Worm (Caenorhabditis elegans): Measurements from ENCODE around the gene F44E5.4.

Gene F44E5.4

DNA sequence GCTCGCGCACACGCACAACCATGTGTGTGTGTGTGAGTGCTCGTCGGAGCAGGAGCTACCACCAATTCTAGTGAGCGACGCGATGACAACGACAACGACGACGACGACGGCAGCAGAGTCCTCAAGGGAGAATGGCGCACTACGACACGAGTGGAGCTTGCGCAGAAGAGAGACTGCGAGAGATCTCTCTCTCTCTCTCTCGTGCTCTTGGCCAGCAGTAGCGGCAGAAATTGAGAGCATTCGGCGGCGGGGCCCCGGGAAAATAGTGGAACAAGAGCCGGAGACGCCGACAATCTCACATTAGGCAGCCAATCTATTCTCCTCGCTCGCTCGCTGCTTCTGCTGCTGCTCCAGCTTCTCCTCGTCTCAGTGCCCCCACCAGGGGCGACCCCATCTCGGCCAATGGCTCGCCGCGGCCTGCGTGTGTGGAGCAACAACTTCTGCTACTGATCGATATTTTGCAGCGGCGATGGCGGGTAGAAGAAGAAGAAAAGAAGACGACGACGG lies 12.3 kb downstream of the F44E5.4 start:
- peak; percentile 52 for TF ChIP-seq aly-1 (tag; optimal IDR thresholded peaks at IDR 0.05)
- 0 out of 2 replicates have a peak, but pooled peaks have one; percentile 16 for TF ChIP-seq flt-1 (GFP tag; IDR thresholded peaks at IDR 0.05)
- no peak for TF ChIP-seq tbx-11 (GFP tag; IDR thresholded peaks at IDR 0.05)
- TF ChIP-seq ceh-36 (tag; optimal IDR thresholded peaks at IDR 0.05) = no peak
- peak; percentile 32; the same call in 1 of the 2 replicates for TF ChIP-seq scrt-1 (GFP tag; IDR thresholded peaks at IDR 0.05)
- peak; percentile 19 for TF ChIP-seq B0310.2 (tag; optimal IDR thresholded peaks at IDR 0.05)
- peak; percentile 72 for TF ChIP-seq F13C5.2 (tag; optimal IDR thresholded peaks at IDR 0.05)
- TF ChIP-seq hmg-4 (GFP tag; optimal IDR thresholded peaks at IDR 0.05) = peak; percentile 75
- TF ChIP-seq pes-1 (GFP tag; IDR thresholded peaks at IDR 0.05) = peak; percentile 33; the same call in 1 of the 2 replicates
- no peak for TF ChIP-seq ama-1 (optimal IDR thresholded peaks at IDR 0.05)
- no peak for TF ChIP-seq hnd-1 (tag; optimal IDR thresholded peaks at IDR 0.05)

DNA sequence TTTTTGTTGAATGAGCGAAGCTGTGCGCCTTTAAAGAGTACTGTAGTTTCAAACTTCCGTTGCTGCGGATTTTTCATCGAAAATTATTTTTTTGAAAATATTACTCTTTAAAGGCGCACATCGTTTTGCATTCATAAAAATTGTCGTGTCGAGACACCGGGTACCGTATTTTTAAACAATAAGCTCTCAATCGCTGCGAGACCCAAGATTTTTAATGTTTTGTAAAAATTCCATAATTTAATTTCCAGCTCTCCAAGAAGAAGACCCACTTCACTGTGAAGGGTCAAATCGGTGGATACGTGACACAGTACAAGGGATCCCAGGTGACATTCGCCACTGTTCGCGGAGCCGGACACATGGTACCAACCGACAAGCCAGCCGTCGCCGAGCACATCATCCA lies 16.8 kb downstream of the F44E5.4 start:
- TF ChIP-seq hnd-1 (tag; optimal IDR thresholded peaks at IDR 0.05) = no peak
- no peak for TF ChIP-seq ets-7 (tag; optimal IDR thresholded peaks at IDR 0.05)
- no peak for TF ChIP-seq scrt-1 (GFP tag; IDR thresholded peaks at IDR 0.05)
- TF ChIP-seq pes-1 (GFP tag; IDR thresholded peaks at IDR 0.05) = no peak
- TF ChIP-seq F13C5.2 (tag; optimal IDR thresholded peaks at IDR 0.05) = no peak
- TF ChIP-seq hmbx-1 (tag; optimal IDR thresholded peaks at IDR 0.05) = no peak
- TF ChIP-seq B0310.2 (tag; optimal IDR thresholded peaks at IDR 0.05) = no peak
- no peak for TF ChIP-seq flt-1 (GFP tag; IDR thresholded peaks at IDR 0.05)
- no peak for TF ChIP-seq ceh-13 (GFP tag; optimal IDR thresholded peaks at IDR 0.05)
- TF ChIP-seq sea-1 (GFP tag; conservative IDR thresholded peaks at IDR 0.05) = no peak
- no peak for TF ChIP-seq hmg-4 (GFP tag; optimal IDR thresholded peaks at IDR 0.05)

DNA sequence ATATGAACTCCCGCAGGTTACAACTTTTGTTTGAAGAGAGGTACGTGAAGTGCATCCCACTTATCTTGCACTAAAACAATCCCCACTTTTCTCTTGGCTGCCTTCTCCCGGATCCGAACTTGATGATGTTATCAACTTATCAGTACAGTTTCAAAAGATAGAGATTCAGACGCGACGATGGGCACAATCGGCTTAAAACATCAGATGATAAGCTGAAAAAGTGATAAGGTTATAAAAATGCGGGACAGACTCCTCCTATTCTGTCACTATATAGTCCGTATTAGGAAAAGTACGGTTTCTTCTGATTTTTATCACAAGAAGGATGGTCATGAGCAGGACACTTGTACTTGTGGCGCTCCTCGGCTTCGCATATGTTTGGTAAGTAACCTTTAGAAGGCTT lies 19.9 kb downstream of the F44E5.4 start, which contains the start of gene ctsa-1.2:
Gene ctsa-1.2 (plus strand): TSS at position 160 of the 400 bp plus-strand sequence.
- TF ChIP-seq flt-1 (GFP tag; IDR thresholded peaks at IDR 0.05) (no peak), hnd-1 (tag; optimal IDR thresholded peaks at IDR 0.05) (no peak), scrt-1 (GFP tag; IDR thresholded peaks at IDR 0.05) (no peak), hmbx-1 (tag; optimal IDR thresholded peaks at IDR 0.05) (no peak), tbx-37 (GFP tag; conservative IDR thresholded peaks at IDR 0.05) (no peak), aly-1 (tag; optimal IDR thresholded peaks at IDR 0.05) (no peak), tra-4 (tag; optimal IDR thresholded peaks at IDR 0.05) (no peak), B0310.2 (tag; optimal IDR thresholded peaks at IDR 0.05) (no peak), ets-7 (tag; optimal IDR thresholded peaks at IDR 0.05) (no peak), sea-1 (GFP tag; conservative IDR thresholded peaks at IDR 0.05) (no peak), ama-1 (optimal IDR thresholded peaks at IDR 0.05) (no peak), F13C5.2 (tag; optimal IDR thresholded peaks at IDR 0.05) (no peak)

DNA sequence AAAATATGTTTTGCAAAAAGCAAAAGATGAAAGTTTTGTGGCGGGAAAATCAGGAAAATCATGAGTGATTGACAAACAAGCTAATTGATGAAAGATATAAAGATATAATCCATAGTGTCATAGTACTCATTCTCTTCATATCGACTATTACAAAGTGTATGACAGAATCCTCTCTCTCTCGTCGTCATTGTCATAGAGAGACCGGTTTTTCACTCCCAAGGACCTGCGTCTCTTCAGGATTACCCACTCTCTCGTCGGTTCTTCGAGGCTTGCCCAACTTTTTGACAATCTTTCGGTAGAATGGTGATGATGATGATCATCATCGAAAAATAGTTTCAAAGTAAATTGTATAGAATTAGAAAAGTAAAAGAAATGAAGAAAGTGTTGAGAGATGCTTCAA lies 21.8 kb downstream of the F44E5.4 start:
- TF ChIP-seq B0310.2 (tag; optimal IDR thresholded peaks at IDR 0.05) (no peak), F13C5.2 (tag; optimal IDR thresholded peaks at IDR 0.05) (no peak), flt-1 (GFP tag; IDR thresholded peaks at IDR 0.05) (no peak), ets-7 (tag; optimal IDR thresholded peaks at IDR 0.05) (no peak), hmbx-1 (tag; optimal IDR thresholded peaks at IDR 0.05) (no peak), ceh-13 (GFP tag; optimal IDR thresholded peaks at IDR 0.05) (no peak), hnd-1 (tag; optimal IDR thresholded peaks at IDR 0.05) (no peak), pes-1 (GFP tag; IDR thresholded peaks at IDR 0.05) (no peak), sea-1 (GFP tag; conservative IDR thresholded peaks at IDR 0.05) (no peak), hmg-4 (GFP tag; optimal IDR thresholded peaks at IDR 0.05) (no peak), tra-4 (tag; optimal IDR thresholded peaks at IDR 0.05) (no peak)

DNA sequence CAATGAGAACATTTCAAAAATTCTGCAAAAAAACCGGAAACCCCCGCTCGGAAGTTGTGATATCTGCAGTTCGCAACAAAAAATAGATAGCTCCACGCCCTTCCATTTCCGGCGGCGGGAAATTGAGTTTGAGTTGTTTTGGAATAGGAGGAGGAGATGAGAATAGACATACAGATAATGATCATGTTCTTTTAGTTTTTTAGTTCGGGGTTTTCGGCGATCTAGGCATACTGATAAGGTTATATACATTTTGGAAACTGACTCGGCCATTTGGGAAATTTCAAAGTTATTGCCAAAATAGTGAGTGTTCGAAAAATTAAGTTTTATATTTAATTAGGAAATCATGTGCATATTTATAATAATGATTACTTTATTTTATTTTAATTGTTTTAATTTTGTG lies 25.3 kb downstream of the F44E5.4 start:
- TF ChIP-seq ets-7 (tag; optimal IDR thresholded peaks at IDR 0.05) = no peak
- TF ChIP-seq ceh-36 (tag; optimal IDR thresholded peaks at IDR 0.05) = no peak
- TF ChIP-seq ama-1 (optimal IDR thresholded peaks at IDR 0.05) = no peak
- TF ChIP-seq tra-4 (tag; optimal IDR thresholded peaks at IDR 0.05) = no peak
- TF ChIP-seq tbx-37 (GFP tag; conservative IDR thresholded peaks at IDR 0.05) = no peak
- no peak for TF ChIP-seq hnd-1 (tag; optimal IDR thresholded peaks at IDR 0.05)
- no peak for TF ChIP-seq aly-1 (tag; optimal IDR thresholded peaks at IDR 0.05)
- TF ChIP-seq hmg-4 (GFP tag; optimal IDR thresholded peaks at IDR 0.05) = no peak
- TF ChIP-seq tbx-11 (GFP tag; IDR thresholded peaks at IDR 0.05) = no peak
- no peak for TF ChIP-seq flt-1 (GFP tag; IDR thresholded peaks at IDR 0.05)
- no peak for TF ChIP-seq pes-1 (GFP tag; IDR thresholded peaks at IDR 0.05)
- no peak for TF ChIP-seq F13C5.2 (tag; optimal IDR thresholded peaks at IDR 0.05)
- TF ChIP-seq sea-1 (GFP tag; conservative IDR thresholded peaks at IDR 0.05) = no peak
- TF ChIP-seq B0310.2 (tag; optimal IDR thresholded peaks at IDR 0.05) = no peak
- no peak for TF ChIP-seq scrt-1 (GFP tag; IDR thresholded peaks at IDR 0.05)
- no peak for TF ChIP-seq hmbx-1 (tag; optimal IDR thresholded peaks at IDR 0.05)
- no peak for TF ChIP-seq ceh-13 (GFP tag; optimal IDR thresholded peaks at IDR 0.05)

DNA sequence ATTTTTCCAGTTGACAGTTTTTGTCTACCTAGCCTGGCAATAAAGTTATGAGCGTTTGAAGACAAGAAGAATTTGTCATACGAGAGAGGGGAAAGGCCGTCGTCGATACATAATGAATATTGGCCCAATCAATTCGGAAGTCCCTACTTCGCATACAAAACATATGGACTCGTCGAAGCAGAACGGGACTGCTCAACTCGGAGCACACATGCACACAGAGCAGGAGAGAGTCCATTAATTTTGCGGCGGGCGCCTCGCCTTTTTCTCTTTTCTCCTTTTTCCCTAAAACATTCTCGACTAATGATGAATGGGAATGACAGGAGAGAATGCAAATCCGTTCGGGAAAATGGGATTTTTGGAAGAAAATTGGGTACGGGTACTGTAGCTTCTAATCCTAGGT lies 26.6 kb downstream of the F44E5.4 start, which contains the start of gene F13D12.8:
Gene F13D12.8 (minus strand): TSS at position 82 of the 400 bp plus-strand sequence.
- TF ChIP-seq pes-1 (GFP tag; IDR thresholded peaks at IDR 0.05) = no peak
- TF ChIP-seq sea-1 (GFP tag; conservative IDR thresholded peaks at IDR 0.05) = no peak
- no peak for TF ChIP-seq ama-1 (optimal IDR thresholded peaks at IDR 0.05)
- no peak for TF ChIP-seq tra-4 (tag; optimal IDR thresholded peaks at IDR 0.05)

DNA sequence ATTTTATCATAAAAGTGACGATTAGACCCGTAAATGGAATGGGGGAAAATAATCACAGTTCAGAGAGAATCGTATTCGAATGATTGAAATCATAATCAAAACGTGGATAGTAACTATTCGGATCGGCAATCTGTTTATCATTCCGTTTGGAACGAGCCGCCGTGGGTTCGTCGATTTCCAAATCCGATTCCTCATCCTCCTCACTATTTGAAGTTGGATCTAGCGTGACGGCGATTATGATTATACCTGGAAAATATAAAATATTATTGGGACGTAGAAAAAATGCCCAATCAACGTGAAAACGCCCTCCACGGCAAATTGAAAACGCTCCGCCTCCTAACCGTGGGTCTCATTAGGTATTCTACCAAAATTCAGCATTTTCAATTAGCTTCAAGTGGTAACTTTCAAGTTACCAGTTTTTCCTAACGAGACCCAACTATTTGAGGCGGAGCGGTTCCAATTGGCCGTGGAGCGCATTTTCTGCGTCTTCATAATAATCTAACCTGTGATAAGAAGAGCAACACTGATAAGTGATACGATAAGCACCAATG lies 27.9 kb downstream of the F44E5.4 start:
- TF ChIP-seq hnd-1 (tag; optimal IDR thresholded peaks at IDR 0.05) (no peak), hmbx-1 (tag; optimal IDR thresholded peaks at IDR 0.05) (no peak), ceh-13 (GFP tag; optimal IDR thresholded peaks at IDR 0.05) (no peak), tbx-11 (GFP tag; IDR thresholded peaks at IDR 0.05) (no peak), ama-1 (optimal IDR thresholded peaks at IDR 0.05) (no peak), hmg-4 (GFP tag; optimal IDR thresholded peaks at IDR 0.05) (no peak), pes-1 (GFP tag; IDR thresholded peaks at IDR 0.05) (no peak), tbx-37 (GFP tag; conservative IDR thresholded peaks at IDR 0.05) (no peak), aly-1 (tag; optimal IDR thresholded peaks at IDR 0.05) (no peak), ets-7 (tag; optimal IDR thresholded peaks at IDR 0.05) (no peak), flt-1 (GFP tag; IDR thresholded peaks at IDR 0.05) (no peak), tra-4 (tag; optimal IDR thresholded peaks at IDR 0.05) (no peak), sea-1 (GFP tag; conservative IDR thresholded peaks at IDR 0.05) (no peak), B0310.2 (tag; optimal IDR thresholded peaks at IDR 0.05) (no peak), ceh-36 (tag; optimal IDR thresholded peaks at IDR 0.05) (no peak), scrt-1 (GFP tag; IDR thresholded peaks at IDR 0.05) (no peak), F13C5.2 (tag; optimal IDR thresholded peaks at IDR 0.05) (no peak)
